Worm (Caenorhabditis elegans) whole organism, early embryonic: Measurements from ENCODE around the gene yif-1.

Source experiments
- B0310.2 ChIP-seq: sonication (generic microtip); optimal IDR thresholded peaks from 2 replicates; lab custom pipeline; 2016; ENCODE audit warnings: mild to moderate bottlenecking, missing genetic modification characterization, missing compliant biosample characterization
- F13C5.2 ChIP-seq: sonication (generic microtip); optimal IDR thresholded peaks from 2 replicates; lab custom pipeline; 2017; ENCODE audit warnings: mild to moderate bottlenecking, missing genetic modification characterization, inconsistent platforms, missing compliant biosample characterization
- aly-1 ChIP-seq: sonication (generic microtip); optimal IDR thresholded peaks from 2 replicates; lab custom pipeline; 2016; ENCODE audit warnings: missing genetic modification characterization, missing compliant biosample characterization
- ama-1 ChIP-seq: fragments of 150-350 bp; optimal IDR thresholded peaks from 2 replicates; lab custom pipeline; 2014
- ceh-13 ChIP-seq: fragments of 200-800 bp; sonication (Bioruptor generic); optimal IDR thresholded peaks from 2 replicates; lab custom pipeline; 2018; ENCODE audit warnings: mild to moderate bottlenecking, missing genetic modification characterization, missing compliant biosample characterization
- ceh-36 ChIP-seq: sonication (generic microtip); optimal IDR thresholded peaks from 2 replicates; lab custom pipeline; 2016; ENCODE audit warnings: missing genetic modification characterization, inconsistent platforms, missing compliant biosample characterization
- ets-7 ChIP-seq: sonication (generic microtip); optimal IDR thresholded peaks from 2 replicates; lab custom pipeline; 2016; ENCODE audit warnings: missing genotype, missing genetic modification characterization, missing compliant biosample characterization
- flt-1 ChIP-seq: fragments of 200-800 bp; sonication (Bioruptor generic); IDR thresholded peaks from 2 replicates; pipeline ENCODE4 v1.3.6; 2022; ENCODE audit warnings: missing genetic modification characterization, missing compliant biosample characterization
- hmbx-1 ChIP-seq: sonication (generic microtip); optimal IDR thresholded peaks from 2 replicates; lab custom pipeline; 2016; ENCODE audit warnings: mild to moderate bottlenecking, missing genetic modification characterization, missing compliant biosample characterization
- hmg-4 ChIP-seq: fragments of 200-800 bp; sonication (Bioruptor generic); optimal IDR thresholded peaks from 2 replicates; lab custom pipeline; 2018; ENCODE audit warnings: mild to moderate bottlenecking, missing genetic modification characterization, missing compliant biosample characterization
- hnd-1 ChIP-seq: sonication (generic microtip); optimal IDR thresholded peaks from 2 replicates; lab custom pipeline; 2016; ENCODE audit warnings: missing genetic modification characterization, missing compliant biosample characterization
- pes-1 ChIP-seq: fragments of 200-800 bp; sonication (Bioruptor generic); IDR thresholded peaks from 2 replicates; pipeline ENCODE4 v1.3.6; 2022; ENCODE audit warnings: missing genetic modification reagents, missing genetic modification characterization, missing compliant biosample characterization
- scrt-1 ChIP-seq: fragments of 200-800 bp; sonication (Bioruptor generic); IDR thresholded peaks from 2 replicates; pipeline ENCODE4 v1.3.6; 2022; ENCODE audit warnings: missing genetic modification characterization, missing compliant biosample characterization
- sea-1 ChIP-seq: fragments of 200-800 bp; sonication (Bioruptor generic); conservative IDR thresholded peaks from 2 replicates; pipeline ENCODE4 v1.3.6; 2022; ENCODE audit warnings: missing genetic modification characterization, missing compliant biosample characterization
- tbx-11 ChIP-seq: fragments of 200-800 bp; sonication (Bioruptor generic); IDR thresholded peaks from 2 replicates; pipeline ENCODE4 v1.3.6; 2022; ENCODE audit warnings: missing genetic modification characterization, missing compliant biosample characterization
- tbx-37 ChIP-seq: fragments of 200-800 bp; sonication (Bioruptor generic); conservative IDR thresholded peaks from 2 replicates; pipeline ENCODE4 v1.3.6; 2022; ENCODE audit warnings: missing genetic modification reagents, missing genetic modification characterization, missing compliant biosample characterization
- tra-4 ChIP-seq: sonication (generic microtip); optimal IDR thresholded peaks from 2 replicates; lab custom pipeline; 2017; ENCODE audit warnings: missing genetic modification characterization, missing compliant biosample characterization

Gene yif-1

DNA sequence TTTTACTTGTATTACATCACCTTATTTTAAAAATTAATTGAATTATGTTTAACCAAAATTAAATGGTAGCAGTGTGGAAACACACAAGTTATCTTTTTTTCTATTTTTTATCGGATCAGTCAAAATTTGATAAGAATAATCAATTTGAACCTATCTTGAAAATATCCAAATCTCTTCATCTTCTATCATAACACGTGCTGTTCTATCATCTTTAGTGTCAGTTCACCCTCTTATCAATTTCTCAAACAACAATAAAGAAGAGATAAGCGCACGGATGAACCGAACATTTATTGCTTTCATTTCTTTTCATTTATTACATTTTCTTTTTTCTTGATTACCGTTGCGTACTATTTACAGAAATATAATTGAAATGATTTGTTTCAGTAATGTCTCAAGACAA, 32.4 kb upstream of the yif-1 start, which contains the start of gene R04B5.5:
R04B5.5 (plus strand) TSS at position 378 of the 400 bp plus-strand sequence.
- TF ChIP-seq ceh-13 (GFP tag; lab: Kevin White, UChicago) (no peak), sea-1 (GFP tag; lab: Robert Waterston, UW) (no peak), ama-1 (lab: Kevin White, UChicago) (no peak), pes-1 (GFP tag; lab: Robert Waterston, UW) (no peak), hmbx-1 (tag; lab: Kevin White, UChicago) (no peak), aly-1 (no peak)

DNA sequence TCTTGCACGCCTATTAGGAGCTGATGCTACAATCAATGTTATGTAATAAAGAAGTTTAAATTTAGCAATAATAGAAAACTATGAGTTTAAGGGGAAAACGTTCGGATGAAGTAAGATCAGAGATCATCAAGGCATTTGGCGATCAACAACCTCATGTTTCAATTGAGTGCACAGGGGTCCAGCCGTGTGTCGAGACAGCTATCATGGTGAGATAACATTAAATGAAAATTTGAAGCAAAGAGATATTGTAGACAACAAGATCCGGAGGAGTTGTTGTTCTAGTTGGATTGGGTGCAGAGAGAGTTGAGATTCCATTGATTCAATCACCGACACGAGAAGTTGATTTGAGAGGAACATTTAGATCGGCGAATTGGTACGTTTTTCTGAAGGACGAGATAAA, 31.4 kb upstream of the yif-1 start:
- no peak for TF ChIP-seq flt-1 (GFP tag; lab: Robert Waterston, UW)
- TF ChIP-seq pes-1 (GFP tag; lab: Robert Waterston, UW): no peak

DNA sequence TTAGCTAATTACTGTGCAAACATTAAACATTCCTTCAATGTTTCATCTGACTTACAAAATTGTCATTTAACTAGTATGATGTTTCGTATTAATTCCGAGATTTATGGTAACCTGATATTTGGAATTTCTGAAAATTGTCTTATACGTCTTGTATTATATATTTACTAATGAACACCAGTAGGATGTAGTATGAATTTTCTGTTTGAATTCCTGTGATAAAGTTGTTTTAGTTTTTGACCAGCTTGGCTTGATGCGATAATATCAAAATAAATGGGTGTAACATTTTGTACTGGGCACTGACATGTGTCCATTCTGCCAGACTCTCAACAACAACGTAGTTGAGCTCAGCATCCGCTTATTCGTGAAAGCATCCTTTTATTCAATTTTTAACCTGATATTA, 30.2 kb upstream of the yif-1 start, which contains the start of gene R04B5.6:
R04B5.6 (plus strand) TSS at position 301 of the 400 bp plus-strand sequence.
- TF ChIP-seq F13C5.2 (tag; lab: Kevin White, UChicago) (no peak), pes-1 (GFP tag; lab: Robert Waterston, UW) (no peak), tra-4 (tag; lab: Kevin White, UChicago) (no peak), hnd-1 (tag; lab: Kevin White, UChicago) (no peak), ceh-36 (no peak)

DNA sequence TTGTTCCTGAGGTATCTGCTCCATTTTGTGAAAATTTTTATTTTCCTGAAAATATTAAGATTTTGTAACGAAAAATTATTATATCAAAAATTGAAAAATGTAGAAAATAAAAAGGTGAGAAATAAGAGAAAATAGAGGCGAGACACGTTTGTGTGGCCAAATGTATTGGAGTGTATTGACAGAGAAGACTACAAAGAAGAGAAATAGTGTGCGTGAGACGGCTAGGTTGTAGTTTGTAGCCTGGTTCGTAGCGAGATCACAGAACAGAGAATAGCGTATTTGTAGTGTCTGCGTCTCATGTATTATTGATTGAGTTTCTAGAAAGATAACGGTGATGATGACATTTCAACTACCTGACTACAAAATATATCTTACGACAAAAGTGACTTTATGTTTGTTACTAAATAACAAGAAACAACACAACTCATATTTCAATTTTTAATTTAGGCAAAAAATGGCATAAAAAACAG, 29.3 kb upstream of the yif-1 start, which contains the start of gene nhr-12:
nhr-12 (minus strand) TSS at position 51 of the 470 bp plus-strand sequence.
- TF ChIP-seq hmg-4 (GFP tag; lab: Kevin White, UChicago) (no peak), hnd-1 (tag; lab: Kevin White, UChicago) (no peak)

DNA sequence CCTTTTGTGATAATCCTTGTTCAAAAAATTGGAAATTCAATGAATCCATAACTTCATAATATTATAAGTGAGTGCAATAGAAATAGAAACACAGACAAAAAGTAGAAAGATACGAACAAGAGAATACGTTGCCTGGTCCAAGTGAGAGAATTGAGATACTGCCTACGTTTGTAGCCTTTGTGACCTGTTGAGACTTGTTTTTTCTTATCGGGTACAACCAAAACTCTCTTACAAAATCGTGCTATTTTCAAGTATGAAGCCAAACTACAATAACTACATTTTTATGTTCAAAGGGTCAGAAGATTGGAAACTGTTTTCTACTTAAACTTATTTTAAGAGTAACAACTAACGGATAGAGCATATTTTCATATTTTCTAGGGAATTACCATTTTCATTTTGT, 26.9 kb upstream of the yif-1 start, which contains the start of gene nhr-205:
nhr-205 (minus strand) TSS at position 141 of the 400 bp plus-strand sequence.
- TF ChIP-seq hnd-1 (tag; lab: Kevin White, UChicago) (no peak), flt-1 (GFP tag; lab: Robert Waterston, UW) (no peak), ceh-36 (no peak), tbx-11 (GFP tag; lab: Robert Waterston, UW) (no peak), B0310.2 (no peak), F13C5.2 (tag; lab: Kevin White, UChicago) (no peak), tra-4 (tag; lab: Kevin White, UChicago) (no peak), hmg-4 (GFP tag; lab: Kevin White, UChicago) (no peak), ama-1 (lab: Kevin White, UChicago) (no peak), tbx-37 (GFP tag; lab: Robert Waterston, UW) (no peak), aly-1 (no peak), hmbx-1 (tag; lab: Kevin White, UChicago) (no peak), ets-7 (tag; lab: Kevin White, UChicago) (no peak), ceh-13 (GFP tag; lab: Kevin White, UChicago) (no peak), sea-1 (GFP tag; lab: Robert Waterston, UW) (no peak), pes-1 (GFP tag; lab: Robert Waterston, UW) (no peak), scrt-1 (GFP tag; lab: Robert Waterston, UW) (no peak)

DNA sequence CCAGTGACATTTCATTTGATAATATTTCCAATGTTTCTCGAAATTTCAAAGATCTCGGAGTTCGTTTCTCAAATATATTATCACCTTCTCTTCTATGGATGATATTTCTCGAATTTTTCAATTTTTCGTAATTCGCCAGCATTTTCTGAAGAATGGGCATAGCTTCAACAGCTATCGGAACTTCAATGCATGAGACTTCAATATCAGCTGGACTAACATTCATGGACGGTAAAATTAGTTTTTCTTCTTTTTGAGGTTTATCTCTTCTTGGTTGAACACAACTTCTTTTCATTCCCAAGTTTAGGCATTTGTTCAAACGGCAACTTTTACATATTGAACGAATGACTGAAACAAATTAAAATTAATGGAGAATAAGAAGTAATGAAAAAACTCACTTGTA, 26.2 kb upstream of the yif-1 start:
- TF ChIP-seq ets-7 (tag; lab: Kevin White, UChicago) (no peak), hmg-4 (GFP tag; lab: Kevin White, UChicago) (no peak), ceh-13 (GFP tag; lab: Kevin White, UChicago) (no peak), F13C5.2 (tag; lab: Kevin White, UChicago) (no peak)

DNA sequence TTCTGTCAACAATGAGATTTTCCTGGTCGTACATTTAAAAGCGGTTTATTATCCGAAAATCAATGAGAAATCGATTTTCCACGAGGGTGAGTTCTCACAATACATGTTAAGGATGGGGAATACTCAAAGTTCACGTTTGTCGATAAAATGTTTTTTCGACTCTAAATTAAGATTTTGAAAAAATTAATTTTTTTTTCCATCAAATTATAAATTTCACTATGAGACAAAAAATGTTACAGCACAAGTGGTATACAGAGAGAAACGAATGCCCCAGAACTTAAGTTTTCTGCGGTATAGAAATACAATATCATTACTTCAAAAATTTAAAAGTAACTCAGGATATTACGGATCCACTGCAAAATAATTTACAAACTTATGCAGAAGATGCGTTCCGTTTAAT, 23.5 kb upstream of the yif-1 start, which contains the start of gene R04B5.1:
R04B5.1 (minus strand) TSS at position 101 of the 400 bp plus-strand sequence.
- TF ChIP-seq hmg-4 (GFP tag; lab: Kevin White, UChicago): no peak
- TF ChIP-seq ceh-36: no peak
- TF ChIP-seq ets-7 (tag; lab: Kevin White, UChicago): no peak
- TF ChIP-seq tbx-37 (GFP tag; lab: Robert Waterston, UW): no peak
- TF ChIP-seq pes-1 (GFP tag; lab: Robert Waterston, UW): no peak
- no peak for TF ChIP-seq aly-1
- no peak for TF ChIP-seq B0310.2
- TF ChIP-seq hmbx-1 (tag; lab: Kevin White, UChicago): no peak
- TF ChIP-seq flt-1 (GFP tag; lab: Robert Waterston, UW): no peak
- no peak for TF ChIP-seq ceh-13 (GFP tag; lab: Kevin White, UChicago)
- no peak for TF ChIP-seq tbx-11 (GFP tag; lab: Robert Waterston, UW)
- TF ChIP-seq ama-1 (lab: Kevin White, UChicago): no peak

DNA sequence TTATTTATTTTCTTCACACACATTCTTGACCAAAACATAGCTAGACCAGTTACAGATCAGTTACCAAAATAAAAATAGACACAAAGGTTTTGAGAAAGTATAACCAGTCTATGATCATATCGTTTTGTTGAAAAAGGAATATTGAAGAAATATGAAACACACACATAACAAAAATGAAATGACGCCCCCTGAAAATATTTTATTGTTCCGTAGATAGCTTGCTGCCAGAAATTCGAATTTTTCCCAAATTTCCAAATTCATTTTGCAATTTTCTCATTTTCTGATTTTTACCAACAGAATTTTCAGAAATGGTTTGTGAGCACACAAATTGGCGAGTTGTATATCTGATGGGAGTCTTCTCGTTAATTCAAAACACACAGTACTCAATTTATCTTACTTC, 20.7 kb upstream of the yif-1 start, which contains the start of gene F57A8.7:
F57A8.7 (plus strand) TSS at position 301 of the 400 bp plus-strand sequence.
- TF ChIP-seq pes-1 (GFP tag; lab: Robert Waterston, UW): no peak
- TF ChIP-seq tra-4 (tag; lab: Kevin White, UChicago): no peak
- TF ChIP-seq ets-7 (tag; lab: Kevin White, UChicago): no peak
- TF ChIP-seq B0310.2: no peak
- no peak for TF ChIP-seq ama-1 (lab: Kevin White, UChicago)

DNA sequence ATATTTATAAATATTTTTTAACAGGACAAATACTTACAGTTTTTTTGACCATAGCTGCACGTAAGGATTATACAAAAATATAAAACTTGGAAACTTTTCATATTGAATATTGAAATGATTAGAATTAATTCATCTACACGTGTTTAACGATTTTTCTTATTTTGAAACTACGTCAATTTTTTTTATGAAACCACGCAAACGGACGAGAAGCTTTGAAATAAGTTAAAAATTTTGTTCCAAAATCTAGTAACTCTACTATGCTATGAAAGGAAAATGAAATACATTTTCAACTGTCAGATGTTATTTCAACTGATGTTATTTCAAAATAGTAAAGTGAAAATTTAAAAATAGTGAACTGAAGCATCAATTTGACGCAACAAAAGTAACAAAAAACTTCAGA, 19.1 kb upstream of the yif-1 start, which contains the start of gene F57A8.6:
F57A8.6 (minus strand) TSS at position 101 of the 400 bp plus-strand sequence.
- TF ChIP-seq flt-1 (GFP tag; lab: Robert Waterston, UW): no peak
- TF ChIP-seq tra-4 (tag; lab: Kevin White, UChicago): no peak
- TF ChIP-seq tbx-11 (GFP tag; lab: Robert Waterston, UW): no peak
- no peak for TF ChIP-seq ceh-36
- TF ChIP-seq hmg-4 (GFP tag; lab: Kevin White, UChicago): no peak
- TF ChIP-seq F13C5.2 (tag; lab: Kevin White, UChicago): no peak
- no peak for TF ChIP-seq pes-1 (GFP tag; lab: Robert Waterston, UW)
- TF ChIP-seq ets-7 (tag; lab: Kevin White, UChicago): no peak
- no peak for TF ChIP-seq aly-1
- TF ChIP-seq ceh-13 (GFP tag; lab: Kevin White, UChicago): no peak
- no peak for TF ChIP-seq B0310.2
- no peak for TF ChIP-seq ama-1 (lab: Kevin White, UChicago)
- no peak for TF ChIP-seq tbx-37 (GFP tag; lab: Robert Waterston, UW)
- TF ChIP-seq scrt-1 (GFP tag; lab: Robert Waterston, UW): no peak
- TF ChIP-seq hnd-1 (tag; lab: Kevin White, UChicago): no peak
- TF ChIP-seq sea-1 (GFP tag; lab: Robert Waterston, UW): no peak
- no peak for TF ChIP-seq hmbx-1 (tag; lab: Kevin White, UChicago)
